Fruit fly (Drosophila melanogaster): ENCODE measurements around the gene TfIIA-L.

Gene TfIIA-L

DNA sequence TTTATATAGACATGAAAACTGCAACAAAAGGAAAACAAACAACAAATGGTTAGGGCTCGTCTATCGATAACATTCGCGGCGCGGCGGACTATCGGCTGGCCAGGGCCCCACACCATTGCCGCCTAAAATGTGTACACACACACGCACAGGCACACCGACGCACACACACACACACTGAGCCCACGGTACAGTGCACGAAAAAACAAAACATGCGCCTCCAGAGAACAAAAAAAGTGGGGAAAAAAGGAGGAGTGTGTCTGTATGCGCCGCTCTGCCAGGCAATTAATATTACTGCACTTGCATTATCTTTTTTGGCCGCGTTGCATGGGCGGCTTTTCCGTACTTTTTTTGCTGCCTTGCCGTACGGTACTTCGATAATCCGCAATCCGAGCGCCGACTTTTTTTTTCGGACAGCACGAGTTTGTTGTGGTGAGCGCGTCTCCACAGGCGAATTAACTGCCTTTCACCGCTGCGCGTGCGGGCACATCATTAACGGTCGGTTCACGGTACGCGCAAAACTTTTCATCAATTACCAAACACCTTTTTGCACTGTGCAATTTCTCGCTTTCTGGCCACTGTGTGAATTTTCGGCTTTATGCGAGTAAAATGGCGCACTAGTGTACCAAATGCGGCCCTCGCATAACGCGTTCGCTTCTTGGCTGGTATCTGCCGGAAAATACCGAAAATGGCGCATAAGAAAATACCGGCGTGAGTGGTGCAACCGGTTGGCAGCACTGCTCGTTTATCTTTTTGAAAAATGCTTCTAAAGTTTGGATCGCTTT lies 12.7 kb downstream of the TfIIA-L start, which contains the start of gene woc (continued):
- TF ChIP-seq esg (GFP tag; conservative IDR thresholded peaks at IDR 0.05): peak; percentile 34; the same call in 1 of the 2 replicates
- peak; percentile 39 for TF ChIP-seq CG12391 (tag; optimal IDR thresholded peaks at IDR 0.05)
- TF ChIP-seq Hr39 (optimal IDR thresholded peaks at IDR 0.05): no peak
- peak; percentile 10 for TF ChIP-seq CG33213 (GFP tag; optimal IDR thresholded peaks at IDR 0.05)
- peak; percentile 16 for TF ChIP-seq CG1233 (GFP tag; optimal IDR thresholded peaks at IDR 0.05)
- TF ChIP-seq Sin3A (optimal IDR thresholded peaks at IDR 0.05): peak; percentile 86
- peak; percentile 49 for TF ChIP-seq Bteb2 (GFP tag; optimal IDR thresholded peaks at IDR 0.05)
- TF ChIP-seq CG2116 (GFP tag; optimal IDR thresholded peaks at IDR 0.05): peak; percentile 63
- TF ChIP-seq peb (GFP tag; IDR thresholded peaks at IDR 0.05): no peak
- peak; percentile 70 for TF ChIP-seq Antp (GFP tag; optimal IDR thresholded peaks at IDR 0.05)
- peak; percentile 87 for TF ChIP-seq CG6791 (GFP tag; IDR thresholded peaks at IDR 0.05; ENCODE audit: partially characterized antibody)
- no peak for TF ChIP-seq da (GFP tag; optimal IDR thresholded peaks at IDR 0.05)
- TF ChIP-seq Ada2b (GFP tag; IDR thresholded peaks at IDR 0.05): peak; percentile 40; the same call in 1 of the 2 replicates
- TF ChIP-seq Atf3 (GFP tag; optimal IDR thresholded peaks at IDR 0.05): no peak
- peak; percentile 14 for TF ChIP-seq HLHmδ (GFP tag; optimal IDR thresholded peaks at IDR 0.05)
- no peak for TF ChIP-seq CG10959 (GFP tag; IDR thresholded peaks at IDR 0.05)
- no peak for TF ChIP-seq Dfd (GFP tag; optimal IDR thresholded peaks at IDR 0.05)
- TF ChIP-seq nom (GFP tag; optimal IDR thresholded peaks at IDR 0.05): peak; percentile 88
- no peak for TF ChIP-seq CG31441 (GFP tag; IDR thresholded peaks at IDR 0.05)
- TF ChIP-seq CG2712 (tag; optimal IDR thresholded peaks at IDR 0.05): no peak
- TF ChIP-seq BEAF-32 (GFP tag; optimal IDR thresholded peaks at IDR 0.05): peak; percentile 77
- peak; percentile 51 for TF ChIP-seq CG8924 (tag; optimal IDR thresholded peaks at IDR 0.05)
- TF ChIP-seq CG10462 (GFP tag; optimal IDR thresholded peaks at IDR 0.05): peak; percentile 6
- no peak for TF ChIP-seq Hey (tag; optimal IDR thresholded peaks at IDR 0.05)
- peak; percentile 98 for TF ChIP-seq Elba2 (GFP tag; optimal IDR thresholded peaks at IDR 0.05)
- no peak for TF ChIP-seq CrebB (tag; optimal IDR thresholded peaks at IDR 0.05)
- peak in 1 of 2 experiments; percentile 45 for TF ChIP-seq chif (GFP tag; optimal IDR thresholded peaks at IDR 0.05)
- no peak for TF ChIP-seq Tbp (GFP tag; optimal IDR thresholded peaks at IDR 0.05)
- peak; percentile 88 for TF ChIP-seq tna (GFP tag; IDR thresholded peaks at IDR 0.05; ENCODE audit: partially characterized antibody)
- TF ChIP-seq CG33557 (GFP tag; optimal IDR thresholded peaks at IDR 0.05): no peak
- TF ChIP-seq zf30C (GFP tag; optimal IDR thresholded peaks at IDR 0.05): peak; percentile 90
- peak; percentile 80 for TF ChIP-seq vnd (GFP tag; IDR thresholded peaks at IDR 0.05; ENCODE audit: partially characterized antibody)
- peak; percentile 51; the same call in 2 of the 3 replicates for TF ChIP-seq zfh1 (GFP tag; IDR thresholded peaks at IDR 0.05)
- TF ChIP-seq wor (GFP tag; IDR thresholded peaks at IDR 0.05): no peak
- peak; percentile 87 for TF ChIP-seq CG13287 (GFP tag; IDR thresholded peaks at IDR 0.05; ENCODE audit: partially characterized antibody)
- no peak for TF ChIP-seq CG15269 (tag; optimal IDR thresholded peaks at IDR 0.05)
- TF ChIP-seq CG15514 (GFP tag; optimal IDR thresholded peaks at IDR 0.05): no peak
- TF ChIP-seq E2f1 (GFP tag; IDR thresholded peaks at IDR 0.05): peak; percentile 94
- peak; percentile 56 for TF ChIP-seq NC2β (GFP tag; optimal IDR thresholded peaks at IDR 0.05)
- TF ChIP-seq gsb-n (tag; optimal IDR thresholded peaks at IDR 0.05): no peak
- peak; percentile 43; the same call in 1 of the 2 replicates for TF ChIP-seq ssp (GFP tag; IDR thresholded peaks at IDR 0.05)
- TF ChIP-seq TFAM (GFP tag; optimal IDR thresholded peaks at IDR 0.05): no peak
- peak; percentile 89 for TF ChIP-seq CG9797 (GFP tag; optimal IDR thresholded peaks at IDR 0.05)
- TF ChIP-seq YL-1 (GFP tag; optimal IDR thresholded peaks at IDR 0.05): peak; percentile 68
- no peak for TF ChIP-seq CG3838 (GFP tag; optimal IDR thresholded peaks at IDR 0.05)
- TF ChIP-seq CG17802 (tag; optimal IDR thresholded peaks at IDR 0.05): no peak
- TF ChIP-seq Dek (tag; optimal IDR thresholded peaks at IDR 0.05): no peak
- TF ChIP-seq Ptx1 (GFP tag; IDR thresholded peaks at IDR 0.05): peak; percentile 50
- TF ChIP-seq grn (GFP tag; optimal IDR thresholded peaks at IDR 0.05): no peak
- no peak for TF ChIP-seq gro (GFP tag; optimal IDR thresholded peaks at IDR 0.05)

Data from whole organism, embryonic.